Fruit fly (Drosophila melanogaster) whole organism, embryonic: ENCODE data around the gene CG6126.

Source experiments
- Bteb2 ChIP-seq: fragments of 200-800 bp; sonication (Bioruptor generic); optimal IDR thresholded peaks from 2 replicates; lab custom pipeline; 2016; ENCODE audit warnings: missing biosample characterization, missing genetic modification characterization
- CG10321 ChIP-seq: fragments of 200-800 bp; sonication (Bioruptor generic); IDR thresholded peaks from 2 replicates; pipeline ENCODE4 v1.3.6; 2022; ENCODE audit warnings: missing biosample characterization, missing genetic modification characterization
- CG10462 ChIP-seq: fragments of 200-800 bp; sonication (Bioruptor generic); optimal IDR thresholded peaks from 2 replicates; lab custom pipeline; 2016; ENCODE audit warnings: missing biosample characterization, missing genetic modification characterization
- CG10543 ChIP-seq: fragments of 200-800 bp; sonication (Bioruptor generic); optimal IDR thresholded peaks from 3 replicates; lab custom pipeline; 2017; ENCODE audit warnings: missing biosample characterization, mild to moderate bottlenecking, missing genetic modification characterization, moderate library complexity
- CG11247 ChIP-seq: fragments of 200-800 bp; sonication (Bioruptor generic); IDR thresholded peaks from 2 replicates; pipeline ENCODE4 v1.3.6; 2022; ENCODE audit warnings: missing biosample characterization, missing genetic modification characterization
- CG11695 ChIP-seq: fragments of 200-800 bp; sonication (Bioruptor generic); IDR thresholded peaks from 3 replicates; pipeline ENCODE4 v1.3.6; 2022; ENCODE audit warnings: missing biosample characterization, missing genetic modification characterization
- CG11696 ChIP-seq: fragments of 200-800 bp; sonication (Bioruptor generic); IDR thresholded peaks from 2 replicates; pipeline ENCODE4 v1.3.6; 2022; ENCODE audit warnings: missing biosample characterization, missing genetic modification characterization
- CG13287 ChIP-seq: fragments of 200-800 bp; sonication (Bioruptor generic); IDR thresholded peaks from 2 replicates; pipeline ENCODE4 v1.3.6; 2022; ENCODE audit warnings: missing biosample characterization, missing genetic modification characterization; ENCODE audit not compliant: partially characterized antibody
- CG13624 ChIP-seq: fragments of 200-800 bp; sonication (Bioruptor generic); optimal IDR thresholded peaks from 2 replicates; lab custom pipeline; 2016; ENCODE audit warnings: missing biosample characterization, missing genetic modification characterization
- CG13775 ChIP-seq: fragments of 200-800 bp; sonication (Bioruptor generic); optimal IDR thresholded peaks from 3 replicates; lab custom pipeline; 2017; ENCODE audit warnings: missing biosample characterization, mild to moderate bottlenecking, missing genetic modification characterization
- CG14050 ChIP-seq: fragments of 200-800 bp; sonication (Bioruptor generic); IDR thresholded peaks from 3 replicates; pipeline ENCODE4 v1.3.6; 2022; ENCODE audit warnings: missing biosample characterization, missing genetic modification characterization
- CG17802 ChIP-seq: fragments of 200-800 bp; sonication (Bioruptor generic); optimal IDR thresholded peaks from 2 replicates; lab custom pipeline; 2018; ENCODE audit warnings: missing biosample characterization, mild to moderate bottlenecking, missing genetic modification characterization, moderate library complexity
- CG2120 ChIP-seq: fragments of 200-800 bp; sonication (Bioruptor generic); optimal IDR thresholded peaks from 3 replicates; lab custom pipeline; 2016; ENCODE audit warnings: missing biosample characterization, missing genetic modification characterization
- CG2202 ChIP-seq: fragments of 200-800 bp; sonication (Bioruptor generic); optimal IDR thresholded peaks from 2 replicates; lab custom pipeline; 2018; ENCODE audit warnings: missing biosample characterization, mild to moderate bottlenecking, missing genetic modification characterization
- CG32767 ChIP-seq: fragments of 200-800 bp; sonication (Bioruptor generic); IDR thresholded peaks from 2 replicates; pipeline ENCODE4 v1.3.6; 2022; ENCODE audit warnings: missing biosample characterization, missing genetic modification characterization
- CG5953 ChIP-seq: fragments of 200-800 bp; sonication (Bioruptor generic); IDR thresholded peaks from 2 replicates; pipeline ENCODE4 v1.3.6; 2022; ENCODE audit warnings: missing biosample characterization, missing genetic modification characterization
- CG6654 ChIP-seq: fragments of 200-800 bp; sonication (Bioruptor generic); optimal IDR thresholded peaks from 2 replicates; lab custom pipeline; 2017; ENCODE audit warnings: missing biosample characterization, mild to moderate bottlenecking, missing genetic modification characterization
- CG7786 ChIP-seq: fragments of 200-800 bp; sonication (Bioruptor generic); optimal IDR thresholded peaks from 2 replicates; lab custom pipeline; 2016; ENCODE audit warnings: missing biosample characterization, missing genetic modification characterization
- CG7928 ChIP-seq: fragments of 200-800 bp; sonication (Bioruptor generic); optimal IDR thresholded peaks from 2 replicates; lab custom pipeline; 2017; ENCODE audit warnings: missing biosample characterization, mild to moderate bottlenecking, missing genetic modification characterization
- CG9817 ChIP-seq: fragments of 200-800 bp; sonication (Bioruptor generic); optimal IDR thresholded peaks from 2 replicates; lab custom pipeline; 2018; ENCODE audit warnings: missing biosample characterization, mild to moderate bottlenecking, missing genetic modification characterization, moderate library complexity
- Chrac-16 ChIP-seq: fragments of 200-800 bp; sonication (Bioruptor generic); optimal IDR thresholded peaks from 3 replicates; lab custom pipeline; 2016; ENCODE audit warnings: missing biosample characterization, missing genetic modification characterization
- CrebB ChIP-seq: fragments of 200-800 bp; sonication (Bioruptor generic); optimal IDR thresholded peaks from 3 replicates; lab custom pipeline; 2018; ENCODE audit warnings: missing biosample characterization, mild to moderate bottlenecking, missing genetic modification characterization
- Doc3 ChIP-seq: fragments of 200-800 bp; sonication (Bioruptor generic); IDR thresholded peaks from 3 replicates; pipeline ENCODE4 v1.3.6; 2022; ENCODE audit warnings: missing biosample characterization, missing genetic modification characterization; ENCODE audit not compliant: partially characterized antibody
- Dp ChIP-seq: fragments of 200-800 bp; sonication (Bioruptor generic); optimal IDR thresholded peaks from 2 replicates; lab custom pipeline; 2018; ENCODE audit warnings: missing biosample characterization, mild to moderate bottlenecking, missing genetic modification characterization, moderate library complexity
- Drgx ChIP-seq: fragments of 200-800 bp; sonication (Bioruptor generic); IDR thresholded peaks from 2 replicates; pipeline ENCODE4 v1.3.6; 2022; ENCODE audit warnings: missing biosample characterization, missing genetic modification characterization
- Fer3 ChIP-seq: fragments of 200-800 bp; sonication (Bioruptor generic); optimal IDR thresholded peaks from 2 replicates; lab custom pipeline; 2018; ENCODE audit warnings: missing biosample characterization, mild to moderate bottlenecking, missing genetic modification characterization, moderate library complexity
- HLH3B ChIP-seq: fragments of 200-800 bp; sonication (Bioruptor generic); IDR thresholded peaks from 2 replicates; pipeline ENCODE4 v1.3.6; 2022; ENCODE audit warnings: missing biosample characterization, missing genetic modification characterization
- HmgD ChIP-seq: fragments of 200-800 bp; sonication (Bioruptor generic); optimal IDR thresholded peaks from 3 replicates; lab custom pipeline; 2016; ENCODE audit warnings: missing biosample characterization, missing genetic modification characterization
- Hsf ChIP-seq: fragments of 200-800 bp; sonication (Bioruptor generic); optimal IDR thresholded peaks from 3 replicates; lab custom pipeline; 2016; ENCODE audit warnings: missing biosample characterization, missing genetic modification characterization
- Nf-YB ChIP-seq: fragments of 200-800 bp; sonication (Bioruptor generic); optimal IDR thresholded peaks from 3 replicates; lab custom pipeline; 2019; ENCODE audit warnings: missing biosample characterization, mild to moderate bottlenecking, missing genetic modification characterization, moderate library complexity
- Pdp1 ChIP-seq, 2 experiments: fragments of 200-800 bp; sonication (Bioruptor generic); optimal IDR thresholded peaks; 3 replicates each; lab custom pipeline; 2016; ENCODE audit warnings: missing biosample characterization in 2 of 2, missing genetic modification characterization in 2 of 2, mild to moderate bottlenecking in 1 of 2, moderate library complexity in 1 of 2
- Rfx ChIP-seq: fragments of 200-800 bp; sonication (Bioruptor generic); IDR thresholded peaks from 2 replicates; pipeline ENCODE4 v1.3.6; 2022; ENCODE audit warnings: missing biosample characterization, missing genetic modification characterization
- Xbp1 ChIP-seq: fragments of 200-800 bp; sonication (Bioruptor generic); optimal IDR thresholded peaks from 3 replicates; lab custom pipeline; 2016; ENCODE audit warnings: missing biosample characterization, mild to moderate bottlenecking, missing genetic modification characterization
- YL-1 ChIP-seq: fragments of 200-800 bp; sonication (Bioruptor generic); optimal IDR thresholded peaks from 3 replicates; lab custom pipeline; 2017; ENCODE audit warnings: missing biosample characterization, mild to moderate bottlenecking, missing genetic modification characterization
- ash1 ChIP-seq: fragments of 200-800 bp; sonication (Bioruptor generic); optimal IDR thresholded peaks from 2 replicates; lab custom pipeline; 2018; ENCODE audit warnings: missing biosample characterization, mild to moderate bottlenecking, missing genetic modification characterization
- bsh ChIP-seq, 2 experiments: fragments of 200-800 bp; sonication (Bioruptor generic); optimal IDR thresholded peaks; 2 replicates each; lab custom pipeline; 2017 to 2018; ENCODE audit warnings: mild to moderate bottlenecking in 2 of 2, missing biosample characterization in 2 of 2, missing genetic modification characterization in 2 of 2, moderate library complexity in 1 of 2
- cas ChIP-seq: fragments of 200-800 bp; sonication (Bioruptor generic); IDR thresholded peaks from 2 replicates; pipeline ENCODE4 v1.3.6; 2022; ENCODE audit warnings: missing biosample characterization, missing genetic modification characterization
- chm ChIP-seq: fragments of 200-800 bp; sonication (Bioruptor generic); IDR thresholded peaks from 2 replicates; pipeline ENCODE4 v1.3.6; 2022; ENCODE audit warnings: missing biosample characterization, missing genetic modification characterization
- corto ChIP-seq: fragments of 200-800 bp; sonication (Bioruptor generic); optimal IDR thresholded peaks from 2 replicates; lab custom pipeline; 2016; ENCODE audit warnings: missing biosample characterization, mild to moderate bottlenecking, missing genetic modification characterization, moderate library complexity
- fd102C ChIP-seq: fragments of 200-800 bp; sonication (Bioruptor generic); optimal IDR thresholded peaks from 2 replicates; lab custom pipeline; 2018; ENCODE audit warnings: missing biosample characterization, mild to moderate bottlenecking, missing genetic modification characterization, moderate library complexity
- hb ChIP-seq: fragments of 200-800 bp; sonication (Bioruptor generic); IDR thresholded peaks from 3 replicates; pipeline ENCODE4 v1.3.6; 2022; ENCODE audit warnings: missing biosample characterization, missing genetic modification characterization; ENCODE audit not compliant: partially characterized antibody
- lmd ChIP-seq: fragments of 200-800 bp; sonication (Bioruptor generic); IDR thresholded peaks from 2 replicates; pipeline ENCODE4 v1.3.6; 2022; ENCODE audit warnings: missing biosample characterization, missing genetic modification characterization
- lola ChIP-seq, 3 experiments: fragments of >200 bp in 2 of 3; fragments of 200-800 bp in 1 of 3; sonication (Bioruptor generic) in 1 of 3; optimal IDR thresholded peaks; 2 replicates each; lab custom pipeline; 2017 to 2019; ENCODE audit warnings: missing biosample characterization in 3 of 3, missing genetic modification characterization in 3 of 3, mild to moderate bottlenecking in 1 of 3, moderate library complexity in 1 of 3
- maf-S ChIP-seq: fragments of 200-800 bp; sonication (Bioruptor generic); optimal IDR thresholded peaks from 2 replicates; lab custom pipeline; 2016; ENCODE audit warnings: missing biosample characterization, missing genetic modification characterization
- pb ChIP-seq: fragments of 200-800 bp; sonication (Bioruptor generic); optimal IDR thresholded peaks from 3 replicates; lab custom pipeline; 2016; ENCODE audit warnings: missing biosample characterization, missing genetic modification characterization
- schlank ChIP-seq: fragments of 200-800 bp; sonication (Bioruptor generic); optimal IDR thresholded peaks from 2 replicates; lab custom pipeline; 2018; ENCODE audit warnings: missing biosample characterization, mild to moderate bottlenecking, missing genetic modification characterization
- sd ChIP-seq: fragments of 200-800 bp; sonication (Bioruptor generic); optimal IDR thresholded peaks from 3 replicates; lab custom pipeline; 2018; ENCODE audit warnings: missing biosample characterization, mild to moderate bottlenecking, missing genetic modification characterization, moderate library complexity
- sima ChIP-seq: fragments of 200-800 bp; sonication (Bioruptor generic); optimal IDR thresholded peaks from 2 replicates; lab custom pipeline; 2016; ENCODE audit warnings: missing biosample characterization, missing genetic modification characterization
- sqz ChIP-seq: fragments of 200-800 bp; sonication (Bioruptor generic); optimal IDR thresholded peaks from 3 replicates; lab custom pipeline; 2018; ENCODE audit warnings: missing biosample characterization, mild to moderate bottlenecking, missing genetic modification characterization
- vfl ChIP-seq: fragments of 200-800 bp; sonication (Bioruptor generic); optimal IDR thresholded peaks from 2 replicates; lab custom pipeline; 2016; ENCODE audit warnings: missing biosample characterization, missing genetic modification characterization
- zf30C ChIP-seq: fragments of 200-800 bp; sonication (Bioruptor generic); optimal IDR thresholded peaks from 3 replicates; lab custom pipeline; 2018; ENCODE audit warnings: missing biosample characterization, mild to moderate bottlenecking, missing genetic modification characterization

Gene CG6126

dm6 chr3R:16242461-16242934 is 39.6 kb upstream of the CG6126 start (continued):
- peak; percentile 57 for TF ChIP-seq pb
- peak; percentile 75 for TF ChIP-seq sqz (GFP tag; lab: Kevin White, UChicago)
- peak; percentile 49 for TF ChIP-seq Dp (GFP tag; lab: Kevin White, UChicago)
- TF ChIP-seq cas (GFP tag; lab: Robert Waterston, UW), result no peak
- peak; percentile 26 for TF ChIP-seq CG10462 (GFP tag; lab: Kevin White, UChicago)
- TF ChIP-seq sima, result no peak
- peak; percentile 63 for TF ChIP-seq CG7928 (GFP tag; lab: Kevin White, UChicago)
- no peak for TF ChIP-seq chm (GFP tag; lab: Robert Waterston, UW)
- no peak for TF ChIP-seq CG9817 (tag; lab: Kevin White, UChicago)
- peak; percentile 31 for TF ChIP-seq schlank (tag; lab: Kevin White, UChicago)
- TF ChIP-seq CG2202 (tag; lab: Kevin White, UChicago), result no peak
- TF ChIP-seq Xbp1 (GFP tag; lab: Kevin White, UChicago), result peak; percentile 28
- no peak for TF ChIP-seq CG11247 (GFP tag; lab: Robert Waterston, UW)
- peak; percentile 29 for TF ChIP-seq zf30C (GFP tag; lab: Kevin White, UChicago)
- TF ChIP-seq CG10321, result no peak
- peak; percentile 72 for TF ChIP-seq CG13624
- peak; percentile 100 for TF ChIP-seq CG10543 (GFP tag; lab: Kevin White, UChicago)
- TF ChIP-seq corto, result no peak
- TF ChIP-seq Fer3, result no peak
- TF ChIP-seq CG2120 (GFP tag; lab: Kevin White, UChicago), result no peak
- no peak for TF ChIP-seq CG11696 (GFP tag; lab: Robert Waterston, UW)
- no peak for TF ChIP-seq CG13287
- no peak for TF ChIP-seq HLH3B (GFP tag; lab: Robert Waterston, UW)
- TF ChIP-seq YL-1 (GFP tag; lab: Kevin White, UChicago), result no peak
- no peak for TF ChIP-seq CG32767 (GFP tag; lab: Robert Waterston, UW)
- no peak for TF ChIP-seq hb
- TF ChIP-seq CG5953, result no peak
- TF ChIP-seq CrebB (tag; lab: Kevin White, UChicago), result peak; percentile 70
- no peak for TF ChIP-seq vfl (GFP tag; lab: Kevin White, UChicago)
- no peak for TF ChIP-seq CG7786
- TF ChIP-seq Drgx, result no peak
- TF ChIP-seq lmd (GFP tag; lab: Robert Waterston, UW), result no peak
- peak; percentile 88 for TF ChIP-seq ash1 (GFP tag; lab: Kevin White, UChicago)
- TF ChIP-seq Nf-YB (GFP tag; lab: Kevin White, UChicago), result peak; percentile 10
- TF ChIP-seq fd102C (GFP tag; lab: Kevin White, UChicago), result peak; percentile 2
- TF ChIP-seq CG6654, result no peak
- no peak for TF ChIP-seq CG14050 (GFP tag; lab: Robert Waterston, UW)
- peak in 1 of 2 experiments; percentile 50 for TF ChIP-seq bsh (GFP tag; optimal IDR thresholded peaks at IDR 0.05; lab: Kevin White, UChicago)
- TF ChIP-seq CG17802 (tag; lab: Kevin White, UChicago), result no peak
- no peak for TF ChIP-seq CG13775 (GFP tag; lab: Kevin White, UChicago)
- peak; percentile 90 for TF ChIP-seq HmgD (GFP tag; lab: Kevin White, UChicago)
- TF ChIP-seq CG11695 (GFP tag; lab: Robert Waterston, UW), result no peak
- TF ChIP-seq Doc3 (GFP tag; lab: Robert Waterston, UW), result no peak
- TF ChIP-seq lola (GFP tag; optimal IDR thresholded peaks at IDR 0.05; lab: Kevin White, UChicago), result no peak
- TF ChIP-seq Rfx (GFP tag; lab: Robert Waterston, UW), result no peak
- peak; percentile 91 for TF ChIP-seq sd
- TF ChIP-seq maf-S (GFP tag; lab: Kevin White, UChicago), result peak; percentile 33
- no peak for TF ChIP-seq Hsf (GFP tag; lab: Kevin White, UChicago)
- peak in 1 of 2 experiments; percentile 100 for TF ChIP-seq Pdp1 (GFP tag; optimal IDR thresholded peaks at IDR 0.05; lab: Kevin White, UChicago)
- TF ChIP-seq Bteb2 (GFP tag; lab: Kevin White, UChicago), result no peak
- TF ChIP-seq Chrac-16 (GFP tag; lab: Kevin White, UChicago), result no peak
